Worm (Caenorhabditis elegans) whole organism, midembryonic: ENCODE data around the gene F59A6.11.

ENCODE experiments used
- T22C8.4 ChIP-seq: fragments of 200-800 bp; sonication (Bioruptor generic); IDR thresholded peaks from 2 replicates; pipeline ENCODE4 v1.3.6; 2022; ENCODE audit warnings: missing genetic modification characterization, missing compliant biosample characterization
- cog-1 ChIP-seq: sonication (generic microtip); optimal IDR thresholded peaks from 2 replicates; lab custom pipeline; 2016; ENCODE audit warnings: missing genetic modification characterization, missing compliant biosample characterization
- flt-1 ChIP-seq: fragments of 200-800 bp; sonication (Bioruptor generic); IDR thresholded peaks from 2 replicates; pipeline ENCODE4 v1.3.6; 2022; ENCODE audit warnings: missing genetic modification characterization, missing compliant biosample characterization
- klf-2 ChIP-seq: fragments of 200-800 bp; sonication (Bioruptor generic); conservative IDR thresholded peaks from 2 replicates; pipeline ENCODE4 v1.3.6; 2022; ENCODE audit warnings: missing genetic modification reagents, missing genetic modification characterization, missing compliant biosample characterization
- med-1 ChIP-seq: sonication (generic microtip); optimal IDR thresholded peaks from 2 replicates; lab custom pipeline; 2017; ENCODE audit warnings: missing genetic modification characterization, mild to moderate bottlenecking, missing compliant biosample characterization, antibody characterized with exemption, missing genetic modification reagents; ENCODE audit not compliant: insufficient read depth
- ref-1 ChIP-seq: fragments of 200-800 bp; sonication (Bioruptor generic); conservative IDR thresholded peaks from 2 replicates; pipeline ENCODE4 v1.3.6; 2022; ENCODE audit warnings: missing genetic modification reagents, missing genetic modification characterization, missing compliant biosample characterization
- tab-1 ChIP-seq: fragments of 200-800 bp; sonication (Bioruptor generic); IDR thresholded peaks from 2 replicates; pipeline ENCODE4 v1.3.6; 2022; ENCODE audit warnings: missing genetic modification characterization, missing compliant biosample characterization
- ztf-23 ChIP-seq: fragments of 200-800 bp; sonication (Bioruptor generic); IDR thresholded peaks from 2 replicates; pipeline ENCODE4 v1.3.6; 2022; ENCODE audit warnings: missing genetic modification reagents, missing genetic modification characterization, missing compliant biosample characterization
- ztf-29 ChIP-seq: fragments of 200-800 bp; sonication (Bioruptor generic); IDR thresholded peaks from 2 replicates; pipeline ENCODE4 v1.3.6; 2022; ENCODE audit warnings: missing genetic modification reagents, missing genetic modification characterization, missing compliant biosample characterization

F59A6.11 gene

DNA sequence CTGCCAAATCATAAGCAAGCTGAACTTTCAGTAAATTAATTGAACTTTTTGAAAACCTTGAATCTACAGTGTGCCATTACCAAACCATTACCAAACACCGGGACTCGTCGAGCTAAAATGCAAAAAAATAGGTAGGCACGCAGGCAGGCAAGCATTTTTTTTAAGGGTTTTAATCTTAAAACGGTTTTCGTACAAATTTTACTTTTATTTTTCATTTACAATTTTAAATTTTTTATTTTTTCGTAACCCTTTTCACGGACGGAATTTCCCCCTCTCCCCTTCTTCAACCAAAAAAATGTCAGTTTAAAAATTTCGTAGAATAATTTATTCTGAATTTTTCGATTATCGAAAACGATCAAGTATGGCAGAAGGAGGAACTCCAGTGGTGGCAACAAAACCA, 15.8 kb upstream of the F59A6.11 start, which contains the start of gene F59A6.2:
TSS of gene F59A6.2 (plus strand) at position 301 of the 400 bp plus-strand sequence.
- TF ChIP-seq cog-1 (tag; lab: Kevin White, UChicago) (no peak), T22C8.4 (no peak), ztf-29 (GFP tag; lab: Robert Waterston, UW) (no peak), tab-1 (GFP tag; lab: Robert Waterston, UW) (no peak), klf-2 (GFP tag; lab: Robert Waterston, UW) (no peak), med-1 (GFP tag; lab: Kevin White, UChicago) (no peak), flt-1 (GFP tag; lab: Robert Waterston, UW) (no peak), ref-1 (GFP tag; lab: Robert Waterston, UW) (no peak), ztf-23 (GFP tag; lab: Robert Waterston, UW) (no peak)

DNA sequence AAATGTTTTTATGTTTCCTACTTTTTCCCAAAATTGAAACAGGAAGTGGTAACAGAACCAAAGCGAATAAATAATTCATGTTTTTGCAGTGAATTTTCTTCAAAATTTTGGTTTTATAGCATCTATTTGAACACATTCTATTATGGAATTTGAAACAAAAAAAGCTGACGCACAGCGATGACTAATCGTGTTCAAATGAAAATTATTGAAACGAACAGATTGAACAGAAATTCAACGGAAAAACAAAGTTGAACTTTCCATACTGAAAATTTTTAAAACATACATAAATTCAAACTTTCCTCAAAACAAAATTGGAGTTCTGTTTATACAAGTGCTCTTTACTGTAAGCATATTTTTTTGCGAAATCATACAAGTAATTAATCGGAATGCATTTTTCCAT, 13.4 kb upstream of the F59A6.11 start, which contains the start of gene F59A6.12:
TSS of gene F59A6.12 (minus strand) at position 101 of the 400 bp plus-strand sequence.
- TF ChIP-seq tab-1 (GFP tag; lab: Robert Waterston, UW), result no peak
- TF ChIP-seq ztf-29 (GFP tag; lab: Robert Waterston, UW), result no peak
- TF ChIP-seq med-1 (GFP tag; lab: Kevin White, UChicago), result no peak

DNA sequence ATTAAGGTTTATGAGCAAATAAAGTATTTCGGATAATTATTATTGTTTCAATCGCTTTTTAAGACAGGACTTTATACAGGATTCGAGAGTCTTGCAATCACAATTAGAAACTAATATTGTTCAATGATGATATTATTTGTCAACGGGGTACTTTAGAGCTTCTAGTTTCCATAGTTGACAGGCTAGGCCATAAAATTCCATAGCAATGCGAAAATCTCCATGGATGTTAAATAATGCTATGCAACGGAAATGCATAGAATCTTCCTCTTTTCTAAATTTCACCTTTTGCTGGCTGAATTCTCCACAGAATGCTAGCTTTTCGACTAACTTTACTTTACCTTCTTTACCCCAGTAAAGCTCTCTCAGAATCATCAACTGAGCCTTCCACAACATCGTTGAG, 9.5 kb upstream of the F59A6.11 start, which contains the start of gene F59A6.3:
TSS of gene F59A6.3 (plus strand) at position 301 of the 400 bp plus-strand sequence.
- TF ChIP-seq flt-1 (GFP tag; lab: Robert Waterston, UW), result no peak

ce11 chrII:5004781-5005180, 6.2 kb upstream of the F59A6.11 start, which contains the start of gene F59A6.4:
Gene F59A6.4 (plus strand): TSS chrII:5005081.
- no peak for TF ChIP-seq flt-1 (GFP tag; lab: Robert Waterston, UW)
- no peak for TF ChIP-seq ztf-29 (GFP tag; lab: Robert Waterston, UW)
- TF ChIP-seq med-1 (GFP tag; lab: Kevin White, UChicago), result no peak
- no peak for TF ChIP-seq tab-1 (GFP tag; lab: Robert Waterston, UW)
- TF ChIP-seq cog-1 (tag; lab: Kevin White, UChicago), result no peak
- TF ChIP-seq klf-2 (GFP tag; lab: Robert Waterston, UW), result no peak
- TF ChIP-seq ztf-23 (GFP tag; lab: Robert Waterston, UW), result no peak
- TF ChIP-seq T22C8.4, result no peak
- no peak for TF ChIP-seq ref-1 (GFP tag; lab: Robert Waterston, UW)

DNA sequence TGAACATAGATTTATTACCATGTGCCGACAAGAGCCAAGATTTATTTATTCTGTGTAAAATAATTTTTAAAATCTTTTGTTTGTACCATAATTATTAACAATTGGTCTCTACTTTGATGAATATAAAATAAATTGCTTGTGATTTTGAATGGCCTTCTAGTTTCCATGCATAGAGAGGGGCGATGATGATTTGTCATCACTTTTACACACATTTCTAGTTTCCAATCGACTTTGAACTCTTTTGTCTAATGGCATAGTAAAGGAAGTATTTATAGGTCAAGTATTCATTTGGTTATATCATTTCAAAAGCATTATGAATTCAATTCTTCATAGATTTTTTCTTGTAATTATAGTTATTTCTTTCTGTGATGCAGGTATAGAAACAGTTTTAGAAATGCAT, 5.1 kb upstream of the F59A6.11 start, which contains the start of gene F59A6.10:
TSS of gene F59A6.10 (plus strand) at position 301 of the 400 bp plus-strand sequence.
- no peak for TF ChIP-seq cog-1 (tag; lab: Kevin White, UChicago)
- TF ChIP-seq T22C8.4, result no peak

DNA sequence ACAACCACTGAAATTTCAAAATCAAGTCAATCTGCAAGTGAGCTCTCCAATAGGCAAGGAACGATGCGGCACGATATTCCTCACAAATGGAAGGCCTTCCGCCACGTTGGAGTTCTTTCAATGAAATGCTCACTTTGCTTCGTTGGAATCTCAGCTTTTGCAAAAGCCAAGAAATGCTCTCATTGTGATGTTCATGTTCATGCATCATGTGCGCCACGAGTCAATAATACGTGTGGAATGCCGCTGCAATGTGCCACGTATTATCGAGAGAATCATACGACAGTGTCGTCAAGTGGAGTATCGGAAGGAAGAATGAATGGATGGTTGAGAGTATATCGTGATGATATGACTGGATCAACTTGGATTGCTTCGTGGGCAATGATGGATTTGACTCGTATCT, 3.3 kb upstream of the F59A6.11 start:
- no peak for TF ChIP-seq ztf-29 (GFP tag; lab: Robert Waterston, UW)

DNA sequence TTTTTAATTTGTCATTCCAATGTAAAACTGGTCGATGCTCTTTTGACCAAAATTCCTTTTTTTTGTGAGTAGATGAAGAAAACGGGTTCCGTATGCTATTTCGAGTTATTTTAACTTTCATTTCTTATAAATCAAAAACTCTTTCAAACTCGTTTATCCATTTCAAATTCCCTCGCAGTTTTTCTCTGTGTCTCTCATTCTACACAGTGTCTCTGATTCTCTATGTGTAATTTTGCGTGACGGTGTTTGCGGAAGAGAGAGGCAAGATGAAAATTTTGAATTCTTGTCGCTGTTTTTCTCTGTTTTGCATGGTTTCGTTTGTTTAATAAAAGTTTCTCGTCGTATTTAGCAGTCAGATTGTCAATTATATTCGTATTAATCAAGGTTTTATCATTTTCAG, 565 bp upstream of the F59A6.11 start, which contains the start of gene citk-2:
TSS of gene citk-2 (plus strand) at position 399 of the 400 bp plus-strand sequence.
- TF ChIP-seq flt-1 (GFP tag; lab: Robert Waterston, UW), result no peak

DNA sequence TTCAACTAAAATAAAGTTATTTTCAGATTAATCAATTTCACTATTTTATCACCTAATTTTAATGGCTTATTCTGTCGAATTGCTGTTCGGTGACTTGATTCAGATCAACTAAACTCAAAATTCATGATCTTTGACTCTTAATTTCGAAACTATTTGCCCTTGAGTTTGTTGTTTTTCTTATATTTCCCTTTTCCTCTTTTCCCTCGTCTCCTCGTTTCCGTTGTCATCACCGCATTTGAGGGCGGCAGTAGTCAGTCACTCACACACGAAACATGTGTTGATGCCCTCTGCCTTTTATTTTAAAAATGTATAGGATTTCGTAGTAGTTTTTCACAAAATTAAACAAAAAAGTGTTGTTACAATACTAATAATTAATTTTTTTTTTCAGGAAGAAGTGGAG, 3.6 kb downstream of the F59A6.11 start, which contains the start of gene rnh-1.0:
TSS of gene rnh-1.0 (plus strand) at position 389 of the 400 bp plus-strand sequence.
- TF ChIP-seq ztf-23 (GFP tag; lab: Robert Waterston, UW), result no peak
- no peak for TF ChIP-seq klf-2 (GFP tag; lab: Robert Waterston, UW)
- no peak for TF ChIP-seq tab-1 (GFP tag; lab: Robert Waterston, UW)
- TF ChIP-seq flt-1 (GFP tag; lab: Robert Waterston, UW), result no peak
- no peak for TF ChIP-seq ref-1 (GFP tag; lab: Robert Waterston, UW)
- no peak for TF ChIP-seq med-1 (GFP tag; lab: Kevin White, UChicago)
- TF ChIP-seq ztf-29 (GFP tag; lab: Robert Waterston, UW), result no peak
- TF ChIP-seq cog-1 (tag; lab: Kevin White, UChicago), result no peak
- TF ChIP-seq T22C8.4, result no peak

DNA sequence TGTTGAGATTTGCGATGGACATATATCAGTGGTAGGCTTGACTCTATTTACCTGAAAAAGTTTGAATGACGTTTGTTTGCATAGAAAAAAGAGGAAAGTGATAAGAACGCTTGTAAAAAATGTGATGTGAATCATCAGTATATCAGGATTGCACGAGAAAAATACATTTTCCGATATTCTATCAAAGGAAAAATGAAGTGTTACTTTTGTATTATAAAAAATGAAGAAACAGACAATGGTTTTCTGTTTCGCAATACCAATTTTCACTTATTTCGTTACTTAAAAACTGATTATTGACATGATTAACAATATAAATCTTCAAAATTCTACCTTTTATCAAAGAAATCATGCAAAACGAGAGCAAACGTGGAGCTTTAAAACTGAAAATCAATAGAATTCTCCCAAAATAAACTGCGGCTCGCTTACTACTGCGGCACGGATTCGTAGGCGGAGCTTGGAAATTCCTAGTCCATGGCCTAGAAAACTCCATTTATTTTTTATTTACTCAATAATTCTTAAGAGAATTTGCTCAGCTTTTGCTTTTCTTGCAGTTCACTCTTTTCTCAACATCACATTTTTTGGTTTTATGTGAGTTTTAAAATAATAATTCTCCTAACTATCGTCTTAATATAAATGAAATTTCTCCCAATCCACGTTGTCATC, 4.9 kb downstream of the F59A6.11 start, which contains the start of the genes eif-1 and vps-24:
TSS of gene eif-1 (minus strand) at position 51 of the 663 bp plus-strand sequence.
TSS of gene vps-24 (plus strand) at position 469 of the 663 bp plus-strand sequence.
- TF ChIP-seq T22C8.4 (no peak), cog-1 (tag; lab: Kevin White, UChicago) (no peak), tab-1 (GFP tag; lab: Robert Waterston, UW) (no peak), klf-2 (GFP tag; lab: Robert Waterston, UW) (no peak), ref-1 (GFP tag; lab: Robert Waterston, UW) (no peak), med-1 (GFP tag; lab: Kevin White, UChicago) (no peak), ztf-23 (GFP tag; lab: Robert Waterston, UW) (no peak), flt-1 (GFP tag; lab: Robert Waterston, UW) (no peak), ztf-29 (GFP tag; lab: Robert Waterston, UW) (no peak)

ce11 chrII:4992977-4993376, 5.6 kb downstream of the F59A6.11 start, which contains the start of gene pigb-1:
Gene pigb-1 (minus strand): TSS chrII:4993077.
- TF ChIP-seq flt-1 (GFP tag; lab: Robert Waterston, UW), result no peak
- no peak for TF ChIP-seq ztf-29 (GFP tag; lab: Robert Waterston, UW)
- no peak for TF ChIP-seq cog-1 (tag; lab: Kevin White, UChicago)
- TF ChIP-seq med-1 (GFP tag; lab: Kevin White, UChicago), result no peak
- no peak for TF ChIP-seq klf-2 (GFP tag; lab: Robert Waterston, UW)
- no peak for TF ChIP-seq tab-1 (GFP tag; lab: Robert Waterston, UW)
- TF ChIP-seq ref-1 (GFP tag; lab: Robert Waterston, UW), result no peak
- no peak for TF ChIP-seq T22C8.4
- no peak for TF ChIP-seq ztf-23 (GFP tag; lab: Robert Waterston, UW)
